Worm (Caenorhabditis elegans): ENCODE data around the gene glb-28.

Gene glb-28

ce11 chrX:15343971-15344370 lies 26.9 kb upstream of the glb-28 start (continued):
- TF ChIP-seq mep-1 (tag; optimal IDR thresholded peaks at IDR 0.05) = peak; percentile 35
- TF ChIP-seq ets-5 (GFP tag; IDR thresholded peaks at IDR 0.05) = no peak
- TF ChIP-seq zip-4 (GFP tag; optimal IDR thresholded peaks at IDR 0.05) = no peak
- TF ChIP-seq tbx-2 (tag; optimal IDR thresholded peaks at IDR 0.05) = no peak
- TF ChIP-seq sox-4 (tag; optimal IDR thresholded peaks at IDR 0.05) = no peak
- TF ChIP-seq lir-3 (tag; optimal IDR thresholded peaks at IDR 0.05; ENCODE audit: poor library complexity) = no peak
- no peak for TF ChIP-seq nhr-11 (tag; optimal IDR thresholded peaks at IDR 0.05)
- TF ChIP-seq egl-27 (tag; optimal IDR thresholded peaks at IDR 0.05) = no peak
- TF ChIP-seq unc-62 (GFP tag; optimal IDR thresholded peaks at IDR 0.05) = no peak
- TF ChIP-seq egl-13 (tag; optimal IDR thresholded peaks at IDR 0.05) = peak; percentile 26
- no peak for TF ChIP-seq dpl-1 (GFP tag; optimal IDR thresholded peaks at IDR 0.05)
- TF ChIP-seq ceh-88 (GFP tag; IDR thresholded peaks at IDR 0.05) = no peak
- TF ChIP-seq unc-86 (tag; optimal IDR thresholded peaks at IDR 0.05) = no peak
- TF ChIP-seq nhr-12 (tag; optimal IDR thresholded peaks at IDR 0.05) = no peak
- no peak for TF ChIP-seq ceh-8 (GFP tag; optimal IDR thresholded peaks at IDR 0.05)
- TF ChIP-seq hpl-2 (GFP tag; optimal IDR thresholded peaks at IDR 0.05) = no peak
- TF ChIP-seq nhr-237 (tag; optimal IDR thresholded peaks at IDR 0.05) = no peak
- TF ChIP-seq nhr-90 (tag; optimal IDR thresholded peaks at IDR 0.05; ENCODE audit: poor library complexity) = no peak
- TF ChIP-seq efl-1 (optimal IDR thresholded peaks at IDR 0.05) = no peak
- TF ChIP-seq efl-1 (GFP tag; optimal IDR thresholded peaks at IDR 0.05 in 1 of 2) = peak in 1 of 2 experiments; percentile 71
- TF ChIP-seq jun-1 (tag; optimal IDR thresholded peaks at IDR 0.05) = no peak
- TF ChIP-seq fkh-8 (tag; optimal IDR thresholded peaks at IDR 0.05) = peak; percentile 76
- TF ChIP-seq nhr-85 (tag) = no peak
- no peak for TF ChIP-seq ceh-63 (GFP tag; optimal IDR thresholded peaks at IDR 0.05)
- no peak for TF ChIP-seq C04F5.9 (tag; optimal IDR thresholded peaks at IDR 0.05)
- TF ChIP-seq elt-2 (tag; optimal IDR thresholded peaks at IDR 0.05) = no peak
- no peak for TF ChIP-seq blmp-1 (tag; optimal IDR thresholded peaks at IDR 0.05)
- no peak for TF ChIP-seq C34B4.2 (tag; optimal IDR thresholded peaks at IDR 0.05)
- no peak for TF ChIP-seq skn-1 (tag; optimal IDR thresholded peaks at IDR 0.05)
- TF ChIP-seq lsy-2 (tag; optimal IDR thresholded peaks at IDR 0.05) = peak in 1 of 2 experiments; percentile 18
- no peak for TF ChIP-seq ces-1 (GFP tag; optimal IDR thresholded peaks at IDR 0.05)
- peak; percentile 74 for TF ChIP-seq hlh-4 (tag; optimal IDR thresholded peaks at IDR 0.05)
- TF ChIP-seq nhr-28 (tag; optimal IDR thresholded peaks at IDR 0.05) = no peak
- TF ChIP-seq mef-2 (tag; optimal IDR thresholded peaks at IDR 0.05) = no peak
- no peak for TF ChIP-seq aha-1 (tag; optimal IDR thresholded peaks at IDR 0.05)
- TF ChIP-seq zag-1 (tag; optimal IDR thresholded peaks at IDR 0.05) = no peak
- no peak for TF ChIP-seq fkh-4 (tag; optimal IDR thresholded peaks at IDR 0.05; ENCODE audit: borderline replicate concordance)
- TF ChIP-seq efl-3 (GFP tag; optimal IDR thresholded peaks at IDR 0.05) = no peak
- TF ChIP-seq ceh-90 (tag; optimal IDR thresholded peaks at IDR 0.05) = no peak
- no peak for TF ChIP-seq irx-1 (tag; optimal IDR thresholded peaks at IDR 0.05)
- TF ChIP-seq ztf-11 (tag; optimal IDR thresholded peaks at IDR 0.05) = no peak
- peak; percentile 58 for TF ChIP-seq dsc-1 (tag; optimal IDR thresholded peaks at IDR 0.05)
- no peak for TF ChIP-seq pag-3 (tag; optimal IDR thresholded peaks at IDR 0.05; ENCODE audit: borderline replicate concordance, insufficient read depth)
- no peak for TF ChIP-seq nhr-19 (GFP tag; conservative IDR thresholded peaks at IDR 0.05)
- TF ChIP-seq swsn-7 (tag; optimal IDR thresholded peaks at IDR 0.05) = peak; percentile 17
- no peak for TF ChIP-seq pax-3 (tag; optimal IDR thresholded peaks at IDR 0.05)
- no peak for TF ChIP-seq rnt-1 (tag; optimal IDR thresholded peaks at IDR 0.05)
- TF ChIP-seq unc-98 (GFP tag; IDR thresholded peaks at IDR 0.05) = no peak
- TF ChIP-seq grh-1 (GFP tag; IDR thresholded peaks at IDR 0.05) = no peak
